Fruit fly (Drosophila melanogaster): ENCODE data around the gene CG13737.
A peak's percentile ranks its signal among the peaks of the same experiment; 100 is the strongest.

CG13737 gene

dm6 chr3L:13928769-13929594, 50.2 kb downstream of the CG13737 start, which contains the start of the genes CG8833 and DCTN1-p150 (continued):
- TF ChIP-seq Nf-YA (GFP tag; IDR thresholded peaks at IDR 0.05) (no peak), kay (GFP tag; optimal IDR thresholded peaks at IDR 0.05) (peak; percentile 25), CG9876 (GFP tag; optimal IDR thresholded peaks at IDR 0.05) (peak; percentile 18), CG3847 (GFP tag; IDR thresholded peaks at IDR 0.05) (peak; percentile 39; the same call in 1 of the 2 replicates), crc (GFP tag; optimal IDR thresholded peaks at IDR 0.05) (no peak), br (optimal IDR thresholded peaks at IDR 0.05) (no peak), Side (GFP tag; optimal IDR thresholded peaks at IDR 0.05) (no peak), CG7745 (tag; optimal IDR thresholded peaks at IDR 0.05) (no peak), CG13775 (GFP tag; optimal IDR thresholded peaks at IDR 0.05) (peak; percentile 66), cad (GFP tag; optimal IDR thresholded peaks at IDR 0.05) (no peak), CG12104 (GFP tag; optimal IDR thresholded peaks at IDR 0.05) (peak; percentile 4), Ada2b (GFP tag; IDR thresholded peaks at IDR 0.05) (no peak), CG9609 (GFP tag; optimal IDR thresholded peaks at IDR 0.05) (peak; percentile 49), tup (GFP tag; optimal IDR thresholded peaks at IDR 0.05) (no peak), eyg (GFP tag; optimal IDR thresholded peaks at IDR 0.05) (no peak), CG2202 (tag; optimal IDR thresholded peaks at IDR 0.05) (no peak), peb (GFP tag; IDR thresholded peaks at IDR 0.05) (no peak), CG7928 (GFP tag; optimal IDR thresholded peaks at IDR 0.05) (no peak), CG1832 (GFP tag; optimal IDR thresholded peaks at IDR 0.05) (no peak), Dll (GFP tag; IDR thresholded peaks at IDR 0.05; ENCODE audit: partially characterized antibody) (peak; percentile 67; the same call in 3 of the 4 replicates), mld (GFP tag; IDR thresholded peaks at IDR 0.05; ENCODE audit: partially characterized antibody) (no peak), fd64A (GFP tag; optimal IDR thresholded peaks at IDR 0.05) (no peak), CG8359 (GFP tag; optimal IDR thresholded peaks at IDR 0.05; ENCODE audit: borderline replicate concordance) (no peak), zf30C (GFP tag; optimal IDR thresholded peaks at IDR 0.05) (no peak), Oaz (GFP tag; IDR thresholded peaks at IDR 0.05) (no peak), dmrt99B (tag; optimal IDR thresholded peaks at IDR 0.05) (no peak), hth (optimal IDR thresholded peaks at IDR 0.05) (no peak), CG12071 (GFP tag; optimal IDR thresholded peaks at IDR 0.05) (no peak), ac (GFP tag; optimal IDR thresholded peaks at IDR 0.05) (no peak), CG33213 (GFP tag; optimal IDR thresholded peaks at IDR 0.05) (peak; percentile 18), NFAT (GFP tag; IDR thresholded peaks at IDR 0.05) (peak; percentile 41; the same call in 1 of the 2 replicates), Mad (GFP tag; optimal IDR thresholded peaks at IDR 0.05) (peak; percentile 9), bbx (GFP tag; IDR thresholded peaks at IDR 0.05; ENCODE audit: partially characterized antibody) (no peak), D (optimal IDR thresholded peaks at IDR 0.05) (no peak), D (GFP tag; optimal IDR thresholded peaks at IDR 0.05) (no peak), CG34422 (GFP tag; IDR thresholded peaks at IDR 0.05) (no peak), tll (GFP tag; optimal IDR thresholded peaks at IDR 0.05) (no peak), Ptx1 (GFP tag; IDR thresholded peaks at IDR 0.05) (peak; percentile 57), Ets97D (GFP tag; optimal IDR thresholded peaks at IDR 0.05) (peak; percentile 21), CG11456 (GFP tag; IDR thresholded peaks at IDR 0.05) (peak; percentile 54; the same call in 2 of the 3 replicates), CG30403 (GFP tag; optimal IDR thresholded peaks at IDR 0.05) (peak; percentile 59), CG17359 (tag; optimal IDR thresholded peaks at IDR 0.05) (no peak), unpg (GFP tag; optimal IDR thresholded peaks at IDR 0.05) (no peak), CG1233 (GFP tag; optimal IDR thresholded peaks at IDR 0.05) (no peak), phol (tag; optimal IDR thresholded peaks at IDR 0.05) (peak; percentile 39), CG1024 (GFP tag; IDR thresholded peaks at IDR 0.05) (no peak), CG10979 (tag; optimal IDR thresholded peaks at IDR 0.05) (no peak), seq (GFP tag; IDR thresholded peaks at IDR 0.05) (0 out of 2 replicates have a peak, but pooled peaks have one; percentile 14), MESR4 (GFP tag; optimal IDR thresholded peaks at IDR 0.05) (peak; percentile 64), Dfd (GFP tag; optimal IDR thresholded peaks at IDR 0.05) (no peak)
